Worm (Caenorhabditis elegans): ENCODE data around the gene Y110A2AL.10.

Y110A2AL.10 gene

DNA sequence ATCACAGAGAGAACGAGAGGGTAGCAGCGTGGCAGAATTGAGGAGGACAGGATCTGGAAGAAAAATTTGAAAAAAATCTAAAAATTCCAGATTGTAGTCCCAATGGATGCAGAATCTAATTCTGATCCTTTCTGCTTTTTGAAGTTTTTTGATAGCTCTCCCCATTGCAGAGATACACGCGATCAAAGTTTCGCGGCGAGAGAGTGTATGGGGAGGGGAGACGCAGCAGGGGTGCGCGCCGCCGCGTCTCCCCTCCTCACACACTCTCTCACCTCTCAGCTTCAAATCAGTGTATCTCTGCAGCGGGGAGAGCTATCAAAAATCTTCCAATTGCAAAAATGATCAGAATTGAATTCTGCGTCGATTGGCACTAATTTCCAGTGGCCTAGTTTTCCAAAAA lies 9.4 kb upstream of the Y110A2AL.10 start:
- TF ChIP-seq ama-1 (optimal IDR thresholded peaks at IDR 0.05) (no peak), ceh-22 (tag; optimal IDR thresholded peaks at IDR 0.05) (no peak), ceh-31 (tag; optimal IDR thresholded peaks at IDR 0.05) (no peak), K09A11.1 (tag; optimal IDR thresholded peaks at IDR 0.05; ENCODE audit: insufficient read depth) (no peak), sox-4 (tag; optimal IDR thresholded peaks at IDR 0.05) (no peak), tbx-7 (tag; optimal IDR thresholded peaks at IDR 0.05) (no peak), nhr-232 (tag; optimal IDR thresholded peaks at IDR 0.05) (no peak), ceh-30 (tag; optimal IDR thresholded peaks at IDR 0.05) (no peak), che-1 (tag; optimal IDR thresholded peaks at IDR 0.05) (no peak), eyg-1 (tag; optimal IDR thresholded peaks at IDR 0.05) (no peak), hlh-8 (tag; optimal IDR thresholded peaks at IDR 0.05) (no peak)

DNA sequence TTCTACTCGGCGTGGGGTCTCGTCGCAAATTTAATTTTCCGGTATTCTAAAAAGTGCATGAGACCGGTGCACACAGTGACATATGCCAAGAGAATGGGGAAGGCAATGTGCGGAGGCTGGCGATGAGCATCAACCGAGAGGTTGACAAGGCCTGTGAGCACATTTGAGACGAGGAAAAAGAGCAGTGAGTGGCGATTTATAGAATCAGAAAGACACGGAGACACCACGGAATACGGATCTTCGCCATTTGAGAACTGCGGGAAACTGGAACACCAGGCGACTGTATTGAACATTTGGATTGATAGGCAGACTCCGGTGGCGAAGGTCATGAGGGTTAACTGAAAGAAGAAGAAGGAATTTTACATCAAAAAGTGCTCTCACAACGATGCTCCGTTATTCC lies 7.2 kb upstream of the Y110A2AL.10 start:
- TF ChIP-seq hlh-15 (tag; optimal IDR thresholded peaks at IDR 0.05) (no peak), K02D7.2 (tag; optimal IDR thresholded peaks at IDR 0.05) (no peak), unc-55 (GFP tag; optimal IDR thresholded peaks at IDR 0.05) (no peak), ceh-31 (tag; optimal IDR thresholded peaks at IDR 0.05) (no peak)

DNA sequence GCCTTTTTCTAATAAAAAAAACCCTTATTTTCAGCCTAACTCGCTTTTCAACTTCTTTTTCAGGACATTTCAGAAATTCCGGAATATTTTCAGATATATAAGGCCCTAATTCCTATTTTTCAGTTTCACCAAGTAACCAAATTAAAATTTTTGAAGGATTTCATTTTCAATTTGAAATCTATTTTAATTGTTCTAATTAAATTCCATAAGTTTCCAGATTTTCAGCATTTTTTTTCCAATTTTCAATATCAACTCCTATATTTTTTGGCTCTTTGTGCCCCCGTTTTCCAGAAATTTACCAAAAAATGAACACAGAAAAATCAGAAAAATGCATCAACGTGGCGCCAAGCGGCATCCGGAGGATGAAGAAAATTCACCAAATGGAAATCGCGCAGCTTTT lies 3.1 kb upstream of the Y110A2AL.10 start, which contains the start of gene Y110A2AL.1:
TSS of gene Y110A2AL.1 (plus strand) at position 301 of the 400 bp plus-strand sequence.
- TF ChIP-seq fkh-10 (GFP tag; optimal IDR thresholded peaks at IDR 0.05): no peak
- TF ChIP-seq syd-9 (tag; optimal IDR thresholded peaks at IDR 0.05): no peak
- TF ChIP-seq unc-42 (tag; optimal IDR thresholded peaks at IDR 0.05): no peak
- TF ChIP-seq lin-11 (tag; optimal IDR thresholded peaks at IDR 0.05): no peak
- no peak for TF ChIP-seq nhr-11 (tag; optimal IDR thresholded peaks at IDR 0.05)
- TF ChIP-seq ceh-24 (tag; optimal IDR thresholded peaks at IDR 0.05): no peak
- TF ChIP-seq ceh-6 (GFP tag; optimal IDR thresholded peaks at IDR 0.05): no peak
- TF ChIP-seq unc-86 (tag; optimal IDR thresholded peaks at IDR 0.05): no peak
- no peak for TF ChIP-seq unc-55 (GFP tag; optimal IDR thresholded peaks at IDR 0.05)
- TF ChIP-seq ahr-1 (tag; optimal IDR thresholded peaks at IDR 0.05): no peak
- TF ChIP-seq ceh-22 (tag; optimal IDR thresholded peaks at IDR 0.05): no peak
- no peak for TF ChIP-seq dmd-4 (tag; optimal IDR thresholded peaks at IDR 0.05; ENCODE audit: borderline replicate concordance)
- no peak for TF ChIP-seq elt-4 (tag; optimal IDR thresholded peaks at IDR 0.05)

DNA sequence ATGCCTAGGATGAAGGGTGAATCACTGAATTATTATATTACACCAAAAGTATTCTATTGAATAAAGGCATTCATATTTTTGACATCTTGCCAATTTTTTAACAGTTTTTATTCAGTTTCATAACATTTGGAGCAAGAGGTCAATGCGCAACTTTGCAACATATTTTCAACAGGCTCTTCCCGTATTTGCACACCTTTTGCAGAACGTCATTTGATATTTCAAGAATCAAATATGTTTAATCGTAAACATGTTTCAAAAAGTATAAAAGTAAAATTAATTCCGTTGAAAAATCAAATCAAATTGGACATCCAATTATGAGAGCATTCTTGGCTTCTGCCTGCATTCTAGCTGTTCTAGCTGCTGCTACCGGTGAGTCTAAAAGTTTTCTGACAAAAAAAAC lies 4.0 kb downstream of the Y110A2AL.10 start, which contains the start of gene Y110A2AL.2:
TSS of gene Y110A2AL.2 (plus strand) at position 301 of the 400 bp plus-strand sequence.
- TF ChIP-seq eyg-1 (tag; optimal IDR thresholded peaks at IDR 0.05) (no peak), C08G9.2 (tag; optimal IDR thresholded peaks at IDR 0.05) (no peak), pqm-1 (tag; optimal IDR thresholded peaks at IDR 0.05) (no peak), ceh-2 (tag; optimal IDR thresholded peaks at IDR 0.05) (no peak), unc-3 (GFP tag; conservative IDR thresholded peaks at IDR 0.05) (no peak), unc-3 (tag; optimal IDR thresholded peaks at IDR 0.05) (no peak), tbx-7 (tag; optimal IDR thresholded peaks at IDR 0.05) (no peak), hlh-15 (tag; optimal IDR thresholded peaks at IDR 0.05) (no peak), pax-1 (tag; optimal IDR thresholded peaks at IDR 0.05) (no peak), odd-2 (tag; optimal IDR thresholded peaks at IDR 0.05) (no peak), Y22D7AL.16 (tag; optimal IDR thresholded peaks at IDR 0.05) (no peak), npax-4 (tag; optimal IDR thresholded peaks at IDR 0.05) (no peak), unc-86 (tag; optimal IDR thresholded peaks at IDR 0.05) (no peak), ceh-30 (tag; optimal IDR thresholded peaks at IDR 0.05) (no peak), ceh-6 (GFP tag; optimal IDR thresholded peaks at IDR 0.05) (no peak), ceh-48 (tag; optimal IDR thresholded peaks at IDR 0.05) (no peak)

DNA sequence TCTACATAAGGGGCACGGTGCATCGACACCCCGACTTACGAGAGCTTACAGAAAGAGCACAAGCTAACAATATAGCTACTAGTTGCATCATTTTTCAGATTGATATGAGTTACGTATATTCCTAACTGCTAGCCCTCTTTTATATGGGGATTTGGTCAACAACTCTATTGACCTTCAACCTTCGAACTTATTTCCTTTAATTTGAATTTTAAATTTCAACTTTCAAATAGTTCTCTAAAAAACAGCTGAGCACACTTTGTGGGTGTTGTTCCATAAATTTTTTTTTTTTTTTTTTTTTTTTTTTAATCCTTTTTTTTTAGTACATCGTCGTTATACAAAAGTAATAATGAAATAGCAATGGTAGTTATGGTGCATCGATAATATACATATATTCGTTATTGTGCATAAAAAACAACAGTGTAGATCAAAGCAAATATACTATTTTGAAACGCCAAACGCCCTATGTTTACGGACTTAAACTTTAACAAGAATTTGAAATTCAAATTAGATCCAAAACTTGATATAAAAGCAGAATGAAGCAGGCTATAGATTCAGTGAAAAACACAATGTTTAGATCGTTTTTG lies 5.1 kb downstream of the Y110A2AL.10 start, which contains the start of the genes Y110A2AL.9 and Y110A2AL.3:
TSS of gene Y110A2AL.9 (minus strand) at position 101 of the 584 bp plus-strand sequence.
TSS of gene Y110A2AL.3 (plus strand) at position 534 of the 584 bp plus-strand sequence.
- TF ChIP-seq unc-86 (tag; optimal IDR thresholded peaks at IDR 0.05) (no peak), ceh-31 (tag; optimal IDR thresholded peaks at IDR 0.05) (no peak), dmd-4 (tag; optimal IDR thresholded peaks at IDR 0.05; ENCODE audit: borderline replicate concordance) (no peak), tbx-7 (tag; optimal IDR thresholded peaks at IDR 0.05) (no peak), ttx-3 (tag; optimal IDR thresholded peaks at IDR 0.05) (no peak)
